Worm (Caenorhabditis elegans) whole organism, L4 larva: ENCODE results near the gene vha-18.

Experiments used
- F26F4.8 ChIP-seq: fragments of 200-800 bp; sonication (Bioruptor generic); conservative IDR thresholded peaks from 2 replicates; pipeline ENCODE4 v1.3.6; 2022; ENCODE audit warnings: missing genetic modification characterization, missing compliant biosample characterization
- F37D6.2 ChIP-seq: sonication (generic microtip); optimal IDR thresholded peaks from 2 replicates; lab custom pipeline; 2016; ENCODE audit warnings: mild to moderate bottlenecking, missing genetic modification characterization, missing compliant biosample characterization
- R02D3.7 ChIP-seq: fragments of 150-350 bp; sonication (generic microtip); optimal IDR thresholded peaks from 3 replicates; lab custom pipeline; 2014; ENCODE audit warnings: missing biosample characterization, missing genetic modification characterization
- T20F7.1 ChIP-seq: fragments of 200-800 bp; sonication (Bioruptor generic); optimal IDR thresholded peaks from 2 replicates; lab custom pipeline; 2018; ENCODE audit warnings: mild to moderate bottlenecking, missing genetic modification characterization, missing compliant biosample characterization
- T26A8.4 ChIP-seq: fragments of 200-800 bp; sonication (Bioruptor generic); IDR thresholded peaks from 2 replicates; pipeline ENCODE4 v1.3.6; 2022; ENCODE audit warnings: missing genetic modification characterization, missing compliant biosample characterization
- Y105C5A.15 ChIP-seq: fragments of 200-800 bp; sonication (Bioruptor generic); IDR thresholded peaks from 2 replicates; pipeline ENCODE4 v1.3.6; 2022; ENCODE audit warnings: missing genetic modification characterization, missing compliant biosample characterization
- Y5F2A.4 ChIP-seq: fragments of 200-800 bp; sonication (Bioruptor generic); optimal IDR thresholded peaks from 2 replicates; lab custom pipeline; 2018; ENCODE audit warnings: mild to moderate bottlenecking, missing genetic modification characterization, missing compliant biosample characterization
- ZK337.2 ChIP-seq: fragments of 200-800 bp; sonication (Bioruptor generic); IDR thresholded peaks from 2 replicates; pipeline ENCODE4 v1.3.6; 2022; ENCODE audit warnings: missing genetic modification reagents, missing genetic modification characterization, missing compliant biosample characterization
- aly-2 ChIP-seq: sonication (generic microtip); optimal IDR thresholded peaks from 2 replicates; lab custom pipeline; 2018; ENCODE audit warnings: missing biosample characterization, missing genetic modification characterization
- arid-1 ChIP-seq: fragments of 200-800 bp; sonication (Bioruptor generic); conservative IDR thresholded peaks from 2 replicates; pipeline ENCODE4 v1.3.6; 2022; ENCODE audit warnings: missing genetic modification reagents, missing genetic modification characterization, missing compliant biosample characterization
- attf-4 ChIP-seq: sonication (generic microtip); optimal IDR thresholded peaks from 3 replicates; lab custom pipeline; 2017; ENCODE audit warnings: missing biosample characterization, missing genetic modification characterization
- ctbp-1 ChIP-seq: fragments of 200-800 bp; sonication (Bioruptor generic); IDR thresholded peaks from 2 replicates; pipeline ENCODE4 v1.3.6; 2022; ENCODE audit warnings: missing genetic modification reagents, missing genetic modification characterization, missing compliant biosample characterization
- daf-12 ChIP-seq: fragments of 150-350 bp; optimal IDR thresholded peaks from 2 replicates; lab custom pipeline; 2014; ENCODE audit warnings: missing biosample characterization, missing genetic modification reagents, missing genetic modification characterization
- daf-16 ChIP-seq, 3 experiments: sonication (generic microtip); optimal IDR thresholded peaks; 2 replicates each; lab custom pipeline; 2016 to 2017; ENCODE audit warnings: missing genetic modification characterization in 3 of 3, missing genetic modification reagents in 3 of 3, mild to moderate bottlenecking in 2 of 3, missing compliant biosample characterization in 2 of 3, missing biosample characterization in 1 of 3, moderate library complexity in 1 of 3
- daf-19 ChIP-seq: fragments of 200-800 bp; sonication (Bioruptor generic); conservative IDR thresholded peaks from 2 replicates; pipeline ENCODE4 v1.3.6; 2022; ENCODE audit warnings: missing genetic modification characterization, missing compliant biosample characterization
- daf-8 ChIP-seq: fragments of 200-800 bp; sonication (Bioruptor generic); IDR thresholded peaks from 2 replicates; pipeline ENCODE4 v1.3.6; 2022; ENCODE audit warnings: missing genetic modification characterization, missing compliant biosample characterization
- dmd-6 ChIP-seq: fragments of 200-800 bp; sonication (Bioruptor generic); IDR thresholded peaks from 2 replicates; pipeline ENCODE4 v1.3.6; 2022; ENCODE audit warnings: missing genetic modification reagents, missing genetic modification characterization, missing compliant biosample characterization
- dmd-8 ChIP-seq: fragments of 200-800 bp; sonication (Bioruptor generic); IDR thresholded peaks from 2 replicates; pipeline ENCODE4 v1.3.6; 2022; ENCODE audit warnings: missing genetic modification characterization, missing compliant biosample characterization
- dmd-9 ChIP-seq: fragments of 200-800 bp; sonication (Bioruptor generic); IDR thresholded peaks from 2 replicates; pipeline ENCODE4 v1.3.6; 2022; ENCODE audit warnings: missing genetic modification reagents, missing genetic modification characterization, missing compliant biosample characterization
- duxl-1 ChIP-seq: sonication (generic microtip); optimal IDR thresholded peaks from 2 replicates; lab custom pipeline; 2016; ENCODE audit warnings: mild to moderate bottlenecking, missing genetic modification characterization, moderate library complexity, missing compliant biosample characterization; ENCODE audit not compliant: poor library complexity
- dve-1 ChIP-seq: sonication (generic microtip); optimal IDR thresholded peaks from 2 replicates; lab custom pipeline; 2017; ENCODE audit warnings: antibody characterized with exemption, mild to moderate bottlenecking, missing genetic modification characterization, missing compliant biosample characterization; ENCODE audit not compliant: insufficient read depth
- egl-27 ChIP-seq: sonication (generic microtip); optimal IDR thresholded peaks from 3 replicates; lab custom pipeline; 2017; ENCODE audit warnings: missing biosample characterization, missing genetic modification reagents, missing genetic modification characterization
- egl-43 ChIP-seq: fragments of 200-800 bp; sonication (Bioruptor generic); IDR thresholded peaks from 2 replicates; pipeline ENCODE4 v1.3.6; 2022; ENCODE audit warnings: missing genetic modification reagents, missing genetic modification characterization, missing compliant biosample characterization
- lim-7 ChIP-seq: fragments of 200-800 bp; sonication (Bioruptor generic); IDR thresholded peaks from 2 replicates; pipeline ENCODE4 v1.3.6; 2022; ENCODE audit warnings: missing genetic modification characterization, missing compliant biosample characterization
- lin-1 ChIP-seq: fragments of 200-800 bp; sonication (Bioruptor generic); IDR thresholded peaks from 2 replicates; pipeline ENCODE4 v1.3.6; 2022; ENCODE audit warnings: missing genetic modification reagents, missing genetic modification characterization, missing compliant biosample characterization
- lin-29 ChIP-seq: fragments of 200-800 bp; sonication (Bioruptor generic); IDR thresholded peaks from 2 replicates; pipeline ENCODE4 v1.3.6; 2022; ENCODE audit warnings: missing genetic modification reagents, missing genetic modification characterization, missing compliant biosample characterization
- madf-9 ChIP-seq: fragments of 200-800 bp; sonication (Bioruptor generic); conservative IDR thresholded peaks from 2 replicates; pipeline ENCODE4 v1.3.6; 2022; ENCODE audit warnings: missing genetic modification reagents, missing genetic modification characterization, missing compliant biosample characterization
- mdl-1 ChIP-seq, 2 experiments: fragments of 150-350 bp in 1 of 2; sonication (generic microtip) in 1 of 2; optimal IDR thresholded peaks; 2 replicates each; lab custom pipeline; 2014 to 2017; ENCODE audit warnings: missing biosample characterization in 2 of 2, missing genetic modification characterization in 2 of 2
- mdt-29 ChIP-seq: fragments of 200-800 bp; sonication (Bioruptor generic); IDR thresholded peaks from 2 replicates; pipeline ENCODE4 v1.3.6; 2022; ENCODE audit warnings: missing genetic modification reagents, missing genetic modification characterization, missing compliant biosample characterization
- nhr-102 ChIP-seq: sonication (generic microtip); optimal IDR thresholded peaks from 2 replicates; lab custom pipeline; 2016; ENCODE audit warnings: mild to moderate bottlenecking, missing genetic modification characterization, moderate library complexity, missing compliant biosample characterization
- nhr-25 ChIP-seq: sonication (generic microtip); optimal IDR thresholded peaks from 2 replicates; lab custom pipeline; 2017; ENCODE audit warnings: missing genetic modification characterization, mild to moderate bottlenecking, missing compliant biosample characterization, antibody characterized with exemption, moderate library complexity, borderline replicate concordance; ENCODE audit not compliant: insufficient read depth
- nhr-42 ChIP-seq: fragments of 200-800 bp; sonication (Bioruptor generic); IDR thresholded peaks from 2 replicates; pipeline ENCODE4 v1.3.6; 2022; ENCODE audit warnings: missing genetic modification characterization, missing compliant biosample characterization
- nhr-48 ChIP-seq: sonication (generic microtip); optimal IDR thresholded peaks from 2 replicates; lab custom pipeline; 2016; ENCODE audit warnings: mild to moderate bottlenecking, missing genetic modification characterization, missing compliant biosample characterization
- nhr-76 ChIP-seq: fragments of 150-350 bp; optimal IDR thresholded peaks from 2 replicates; lab custom pipeline; 2014; ENCODE audit warnings: missing biosample characterization, missing genetic modification characterization
- nhr-77 ChIP-seq: fragments of 150-350 bp; optimal IDR thresholded peaks from 2 replicates; lab custom pipeline; 2014; ENCODE audit warnings: missing biosample characterization, missing genetic modification characterization
- pha-4 ChIP-seq, 2 experiments: fragments of 150-350 bp in 1 of 2; fragments of 200-800 bp in 1 of 2; sonication (Bioruptor generic) in 1 of 2; IDR thresholded peaks in 1 of 2; optimal IDR thresholded peaks in 1 of 2; 2 replicates each; pipeline versions ENCODE4 v1.3.6 to Lab custom; 2014 to 2022; ENCODE audit warnings: missing genetic modification characterization in 2 of 2, missing genetic modification reagents in 2 of 2, missing biosample characterization in 1 of 2, missing compliant biosample characterization in 1 of 2
- php-3 ChIP-seq: fragments of 200-800 bp; sonication (Bioruptor generic); IDR thresholded peaks from 2 replicates; pipeline ENCODE4 v1.3.6; 2022; ENCODE audit warnings: missing genetic modification reagents, missing genetic modification characterization, missing compliant biosample characterization
- saeg-2 ChIP-seq: fragments of 200-800 bp; sonication (Bioruptor generic); IDR thresholded peaks from 2 replicates; pipeline ENCODE4 v1.3.6; 2022; ENCODE audit warnings: missing genetic modification reagents, missing genetic modification characterization, missing compliant biosample characterization
- set-16 ChIP-seq: fragments of 200-800 bp; sonication (Bioruptor generic); IDR thresholded peaks from 2 replicates; pipeline ENCODE4 v1.3.6; 2022; ENCODE audit warnings: missing genetic modification reagents, missing genetic modification characterization, missing compliant biosample characterization
- snpc-4 ChIP-seq: fragments of 150-350 bp; optimal IDR thresholded peaks from 2 replicates; lab custom pipeline; 2014; ENCODE audit warnings: missing biosample characterization, missing genetic modification characterization
- tag-97 ChIP-seq: fragments of 200-800 bp; sonication (Bioruptor generic); IDR thresholded peaks from 2 replicates; pipeline ENCODE4 v1.3.6; 2022; ENCODE audit warnings: missing genetic modification characterization, missing compliant biosample characterization
- unc-130 ChIP-seq: sonication (generic microtip); optimal IDR thresholded peaks from 2 replicates; lab custom pipeline; 2016; ENCODE audit warnings: missing genetic modification reagents, missing genetic modification characterization, missing compliant biosample characterization
- unc-62 ChIP-seq, 3 experiments: fragments of 150-350 bp in 1 of 3; sonication (generic microtip); optimal IDR thresholded peaks in 2 of 3; peaks in 1 of 3; 1 replicate in 1 of 3; 2 replicates in 2 of 3; lab custom pipeline; 2014 to 2017; ENCODE audit warnings: missing biosample characterization in 3 of 3, missing genetic modification characterization in 3 of 3, missing genetic modification reagents in 3 of 3, missing genotype in 1 of 3
- zfp-2 ChIP-seq: sonication (generic microtip); optimal IDR thresholded peaks from 2 replicates; lab custom pipeline; 2016; ENCODE audit warnings: mild to moderate bottlenecking, missing genetic modification characterization, missing compliant biosample characterization
- zip-11 ChIP-seq: fragments of 200-800 bp; sonication (Bioruptor generic); IDR thresholded peaks from 2 replicates; pipeline ENCODE4 v1.3.6; 2022; ENCODE audit warnings: missing genetic modification characterization, missing compliant biosample characterization

Gene vha-18

ce11 chrV:8383716-8384115 is 29.6 kb downstream of the vha-18 start, which contains the start of gene F52E1.14 (continued):
- TF ChIP-seq egl-27 (tag; lab: Kevin White, UChicago) = no peak
- TF ChIP-seq mdl-1 (tag; optimal IDR thresholded peaks at IDR 0.05; lab: Kevin White, UChicago) = no peak
- TF ChIP-seq zfp-2 (tag; lab: Kevin White, UChicago) = no peak
- TF ChIP-seq nhr-42 (GFP tag; lab: Robert Waterston, UW) = no peak
- no peak for TF ChIP-seq dmd-8
- TF ChIP-seq unc-62 (GFP tag; optimal IDR thresholded peaks at IDR 0.05 in 1 of 2; lab: Kevin White, UChicago) = peak in 1 of 2 experiments; percentile 56
- no peak for TF ChIP-seq unc-62 (tag; optimal IDR thresholded peaks at IDR 0.05; lab: Kevin White, UChicago)
- TF ChIP-seq arid-1 (GFP tag; lab: Robert Waterston, UW) = no peak
- TF ChIP-seq nhr-102 (tag; lab: Kevin White, UChicago) = no peak
- no peak for TF ChIP-seq lin-1 (GFP tag; lab: Robert Waterston, UW)
- TF ChIP-seq attf-4 (tag; lab: Kevin White, UChicago) = no peak
- TF ChIP-seq T20F7.1 = no peak
- TF ChIP-seq dmd-9 (GFP tag; lab: Robert Waterston, UW) = no peak
- TF ChIP-seq daf-19 (GFP tag; lab: Robert Waterston, UW) = no peak
- TF ChIP-seq duxl-1 (tag; lab: Kevin White, UChicago) = no peak
- no peak for TF ChIP-seq lim-7 (GFP tag; lab: Robert Waterston, UW)
- no peak for TF ChIP-seq set-16
- TF ChIP-seq aly-2 (tag; lab: Kevin White, UChicago) = no peak
- no peak for TF ChIP-seq F26F4.8 (GFP tag; lab: Robert Waterston, UW)
- TF ChIP-seq ctbp-1 (GFP tag; lab: Robert Waterston, UW) = no peak
- TF ChIP-seq daf-8 = no peak
- TF ChIP-seq ZK337.2 (GFP tag; lab: Robert Waterston, UW) = no peak
- no peak for TF ChIP-seq daf-12 (tag; lab: Kevin White, UChicago)
- no peak for TF ChIP-seq nhr-25 (tag; lab: Kevin White, UChicago)
- TF ChIP-seq nhr-76 (tag; lab: Kevin White, UChicago) = no peak
- TF ChIP-seq mdt-29 = no peak; the same call in 1 of the 2 replicates
- no peak for TF ChIP-seq T26A8.4

- TF ChIP-seq unc-130 = no peak
- peak in 1 of 2 experiments; percentile 79 for TF ChIP-seq daf-16 (GFP tag; optimal IDR thresholded peaks at IDR 0.05; lab: Kevin White, UChicago)
- no peak for TF ChIP-seq daf-16 (tag; optimal IDR thresholded peaks at IDR 0.05; lab: Kevin White, UChicago)
- TF ChIP-seq dmd-6 = no peak
- peak in 1 of 2 experiments; percentile 92 for TF ChIP-seq unc-62 (GFP tag; optimal IDR thresholded peaks at IDR 0.05 in 1 of 2; lab: Kevin White, UChicago)
- no peak for TF ChIP-seq unc-62 (tag; optimal IDR thresholded peaks at IDR 0.05; lab: Kevin White, UChicago)
- TF ChIP-seq zip-11 (GFP tag; lab: Robert Waterston, UW) = no peak
- TF ChIP-seq tag-97 (GFP tag; lab: Robert Waterston, UW) = no peak
- no peak for TF ChIP-seq nhr-48
- TF ChIP-seq daf-12 (tag; lab: Kevin White, UChicago) = no peak
- TF ChIP-seq pha-4 (GFP tag; IDR thresholded peaks at IDR 0.05; lab: Robert Waterston, UW) = no peak
- no peak for TF ChIP-seq pha-4 (tag; optimal IDR thresholded peaks at IDR 0.05; lab: Kevin White, UChicago)
Observed at ce11 chrV:8380076-8380475, 33.2 kb downstream of the vha-18 start.

ce11 chrV:8379206-8379605 is 34.1 kb downstream of the vha-18 start, which contains the start of gene F52E1.5:
Gene F52E1.5, plus strand, starts transcription at chrV:8379506.
- no peak for TF ChIP-seq F37D6.2
- no peak for TF ChIP-seq R02D3.7
- TF ChIP-seq Y105C5A.15 = no peak
- TF ChIP-seq daf-8 = no peak
- TF ChIP-seq saeg-2 (GFP tag; lab: Robert Waterston, UW) = no peak
- TF ChIP-seq egl-43 (GFP tag; lab: Robert Waterston, UW) = no peak
- no peak for TF ChIP-seq snpc-4 (tag; lab: Kevin White, UChicago)
- TF ChIP-seq set-16 = no peak
- TF ChIP-seq php-3 (GFP tag; lab: Robert Waterston, UW) = no peak
- no peak for TF ChIP-seq lin-29 (GFP tag; lab: Robert Waterston, UW)
- TF ChIP-seq zip-11 (GFP tag; lab: Robert Waterston, UW) = no peak
- no peak for TF ChIP-seq madf-9 (GFP tag; lab: Robert Waterston, UW)
- no peak for TF ChIP-seq nhr-77
- TF ChIP-seq Y5F2A.4 = no peak
- TF ChIP-seq dve-1 (tag; lab: Kevin White, UChicago) = no peak
